Worm (Caenorhabditis elegans) whole organism, L4/young adult: ENCODE measurements around the gene C24D10.4.

Experiments used
- W03F9.2 ChIP-seq: fragments of 150-350 bp; optimal IDR thresholded peaks from 2 replicates; lab custom pipeline; 2014; ENCODE audit warnings: missing biosample characterization, missing genetic modification characterization
- dao-5 ChIP-seq: sonication (generic microtip); optimal IDR thresholded peaks from 2 replicates; lab custom pipeline; 2016; ENCODE audit warnings: missing genotype, missing genetic modification characterization, moderate library complexity, missing compliant biosample characterization
- him-1 ChIP-seq: sonication (generic microtip); optimal IDR thresholded peaks from 2 replicates; lab custom pipeline; 2016; ENCODE audit warnings: missing genotype, missing genetic modification reagents, missing genetic modification characterization, missing compliant biosample characterization

DNA sequence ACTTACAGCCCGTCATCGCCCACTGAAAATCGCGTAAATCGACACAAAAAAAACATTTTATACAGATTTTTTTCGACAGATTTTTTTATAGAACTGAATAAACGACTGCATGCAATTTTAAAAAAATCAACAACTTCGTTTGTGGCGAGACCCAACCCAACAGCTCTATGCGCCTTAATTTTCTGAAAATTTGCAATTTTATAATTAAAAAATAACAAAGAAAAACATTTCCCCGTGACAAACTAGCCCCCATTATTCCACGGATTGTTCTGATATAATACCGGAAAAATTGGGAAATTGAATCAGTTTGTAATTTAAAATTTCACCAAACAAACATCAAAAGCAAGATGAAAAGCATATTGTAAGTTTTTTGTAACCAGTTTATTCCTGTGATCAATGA, 5.7 kb downstream of the C24D10.4 start, which contains the start of gene ptp-5.1:
- no peak for TF ChIP-seq W03F9.2 (tag; lab: Kevin White, UChicago)
- TF ChIP-seq him-1 (tag; lab: Kevin White, UChicago), result no peak
- TF ChIP-seq dao-5 (tag; lab: Kevin White, UChicago), result no peak
